Fruit fly (Drosophila melanogaster) whole organism, adult: ENCODE measurements around the gene CG31715.

Experiments used
- CG11617 ChIP-seq: fragments of 200-800 bp; sonication (Bioruptor generic); optimal IDR thresholded peaks from 2 replicates; lab custom pipeline; 2017; ENCODE audit warnings: mild to moderate bottlenecking, missing biosample characterization, missing genetic modification reagents, missing genetic modification characterization
- Mnt ChIP-seq: fragments of 200-800 bp; sonication (Bioruptor generic); optimal IDR thresholded peaks from 2 replicates; lab custom pipeline; 2016; ENCODE audit warnings: missing biosample characterization, mild to moderate bottlenecking, missing genetic modification characterization

DNA sequence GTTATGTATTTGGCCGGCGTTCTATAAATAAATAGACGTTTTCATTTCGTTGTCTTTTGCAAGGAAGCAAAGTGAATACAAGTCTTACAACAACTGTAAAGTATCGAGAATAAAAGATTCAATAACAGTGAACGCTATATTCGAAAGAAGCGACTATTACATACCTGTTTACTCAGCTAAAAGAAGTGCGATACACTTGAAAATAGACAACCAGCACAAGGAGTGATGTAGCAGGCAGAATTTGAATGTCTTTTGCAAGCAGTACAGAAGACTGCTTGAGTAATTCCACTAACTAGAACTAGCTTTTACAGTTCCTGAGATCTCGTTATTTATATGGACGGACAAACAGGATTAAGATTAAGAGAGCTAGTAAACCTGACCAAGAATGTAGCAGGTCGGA is 43.1 kb upstream of the CG31715 start:
- TF ChIP-seq CG11617 (no peak), Mnt (GFP tag; lab: Kevin White, UChicago) (no peak)
